Worm (Caenorhabditis elegans): ENCODE results near the gene C16C10.2.

The C16C10.2 gene

ce11 chrIII:4181338-4181737 lies 2.9 kb upstream of the C16C10.2 start, which contains the start of gene C16C10.1:
Gene C16C10.1 (minus strand): TSS chrIII:4181438.
- TF ChIP-seq C17E4.6 (GFP tag; IDR thresholded peaks at IDR 0.05): no peak
- TF ChIP-seq xnd-1 (tag; optimal IDR thresholded peaks at IDR 0.05): no peak
- TF ChIP-seq aptf-3 (GFP tag; IDR thresholded peaks at IDR 0.05): 0 out of 2 replicates have a peak, but pooled peaks have one; percentile 20
- no peak for TF ChIP-seq chd-7 (tag; optimal IDR thresholded peaks at IDR 0.05)
- TF ChIP-seq him-1 (tag; optimal IDR thresholded peaks at IDR 0.05): no peak
- TF ChIP-seq ccch-3 (GFP tag; optimal IDR thresholded peaks at IDR 0.05): no peak
- no peak for TF ChIP-seq ztf-26 (tag; optimal IDR thresholded peaks at IDR 0.05)
- TF ChIP-seq hsf-1 (GFP tag; IDR thresholded peaks at IDR 0.05): no peak

- peak; percentile 14 for TF ChIP-seq F23B12.7 (tag; optimal IDR thresholded peaks at IDR 0.05; ENCODE audit: insufficient read depth)
- TF ChIP-seq F33H1.4 (GFP tag; IDR thresholded peaks at IDR 0.05): peak; percentile 78
- TF ChIP-seq snpc-3.4 (tag; optimal IDR thresholded peaks at IDR 0.05): peak; percentile 91
- peak; percentile 93 for TF ChIP-seq unc-130 (GFP tag; optimal IDR thresholded peaks at IDR 0.05)
- TF ChIP-seq let-526 (GFP tag; IDR thresholded peaks at IDR 0.05): no peak
- peak; percentile 89 for TF ChIP-seq mcd-1 (GFP tag; IDR thresholded peaks at IDR 0.05)
- no peak for TF ChIP-seq snpc-4 (GFP tag; optimal IDR thresholded peaks at IDR 0.05)
- TF ChIP-seq snpc-4 (tag; optimal IDR thresholded peaks at IDR 0.05): peak in 1 of 4 experiments; percentile 56
- peak; percentile 80 for TF ChIP-seq dpl-1 (GFP tag; optimal IDR thresholded peaks at IDR 0.05)
- peak; percentile 78 for TF ChIP-seq dox-1 (GFP tag; IDR thresholded peaks at IDR 0.05)
- no peak for TF ChIP-seq ets-4 (GFP tag; optimal IDR thresholded peaks at IDR 0.05)
- TF ChIP-seq madf-3 (GFP tag; IDR thresholded peaks at IDR 0.05): peak; percentile 87
- peak; percentile 92 for TF ChIP-seq xnd-1 (tag; optimal IDR thresholded peaks at IDR 0.05)
- TF ChIP-seq hrde-1 (tag; optimal IDR thresholded peaks at IDR 0.05; ENCODE audit: borderline replicate concordance): peak; percentile 98
- TF ChIP-seq Y53G8AR.9 (GFP tag; conservative IDR thresholded peaks at IDR 0.05): peak; percentile 44; the same call in 1 of the 2 replicates
- TF ChIP-seq lin-54 (GFP tag; optimal IDR thresholded peaks at IDR 0.05): peak; percentile 88
- no peak for TF ChIP-seq sptf-2 (GFP tag; optimal IDR thresholded peaks at IDR 0.05)
- TF ChIP-seq F49E8.2 (tag; optimal IDR thresholded peaks at IDR 0.05; ENCODE audit: insufficient read depth): peak; percentile 93
- TF ChIP-seq tbx-9 (tag; optimal IDR thresholded peaks at IDR 0.05; ENCODE audit: borderline replicate concordance): no peak
- peak; percentile 80 for TF ChIP-seq rcor-1 (GFP tag; IDR thresholded peaks at IDR 0.05)
- peak; percentile 91 for TF ChIP-seq lsl-1 (GFP tag; optimal IDR thresholded peaks at IDR 0.05)
- peak; percentile 49 for TF ChIP-seq tbp1 (GFP tag; optimal IDR thresholded peaks at IDR 0.05)
- TF ChIP-seq hmg-1.2 (GFP tag; IDR thresholded peaks at IDR 0.05): peak; percentile 23; the same call in 1 of the 2 replicates
- TF ChIP-seq pbrm-1 (GFP tag; IDR thresholded peaks at IDR 0.05): peak; percentile 70
- TF ChIP-seq ceh-40 (GFP tag; IDR thresholded peaks at IDR 0.05): no peak
- peak; percentile 95 for TF ChIP-seq ceh-91 (GFP tag; IDR thresholded peaks at IDR 0.05)
- TF ChIP-seq snpc-1.1 (tag; optimal IDR thresholded peaks at IDR 0.05; ENCODE audit: insufficient read depth): peak; percentile 43
- TF ChIP-seq ekl-4 (GFP tag; IDR thresholded peaks at IDR 0.05): peak; percentile 65; the same call in 1 of the 2 replicates
- TF ChIP-seq ZK185.1 (tag; optimal IDR thresholded peaks at IDR 0.05; ENCODE audit: poor library complexity, severe bottlenecking): no peak
- no peak for TF ChIP-seq lin-40 (tag; optimal IDR thresholded peaks at IDR 0.05)
- TF ChIP-seq ztf-18 (tag; optimal IDR thresholded peaks at IDR 0.05): peak; percentile 7
- TF ChIP-seq ztf-28 (GFP tag; IDR thresholded peaks at IDR 0.05): no peak
- peak; percentile 21 for TF ChIP-seq lsy-27 (tag; optimal IDR thresholded peaks at IDR 0.05; ENCODE audit: borderline replicate concordance, insufficient read depth)
- peak; percentile 91 for TF ChIP-seq D2030.7 (GFP tag; IDR thresholded peaks at IDR 0.05)
- TF ChIP-seq K11D2.4 (GFP tag; IDR thresholded peaks at IDR 0.05): no peak
- TF ChIP-seq efl-1 (GFP tag; optimal IDR thresholded peaks at IDR 0.05): peak; percentile 97
- peak; percentile 99 for TF ChIP-seq hsf-1 (GFP tag; IDR thresholded peaks at IDR 0.05)
- TF ChIP-seq F37B4.10 (GFP tag; IDR thresholded peaks at IDR 0.05): no peak
- TF ChIP-seq attf-6 (GFP tag; IDR thresholded peaks at IDR 0.05): 0 out of 2 replicates have a peak, but pooled peaks have one; percentile 17
Observed at ce11 chrIII:4176109-4176596, 2.3 kb downstream of the C16C10.2 start, which contains the start of the genes hrde-1 and C16C10.13. Gene hrde-1 (minus strand): TSS chrIII:4176159. Gene C16C10.13 (plus strand): TSS chrIII:4176440.
